Fruit fly (Drosophila melanogaster) whole organism, prepupa: ENCODE data around the gene CG9098.

Experiments used
- Blimp-1 ChIP-seq: fragments of 200-800 bp; sonication (Bioruptor generic); optimal IDR thresholded peaks from 3 replicates; lab custom pipeline; 2017; ENCODE audit warnings: missing biosample characterization, missing genetic modification characterization, mild to moderate bottlenecking, moderate library complexity, missing genetic modification reagents
- CG6854 ChIP-seq: fragments of 200-800 bp; sonication (Bioruptor generic); optimal IDR thresholded peaks from 2 replicates; lab custom pipeline; 2017; ENCODE audit warnings: missing biosample characterization, mild to moderate bottlenecking, missing genetic modification characterization
- Hr39 ChIP-seq: fragments of 200-800 bp; sonication (Bioruptor generic); optimal IDR thresholded peaks from 2 replicates; lab custom pipeline; 2016; ENCODE audit warnings: missing biosample characterization, missing genetic modification characterization
- Hr4 ChIP-seq: fragments of 200-800 bp; sonication (Bioruptor generic); optimal IDR thresholded peaks from 3 replicates; lab custom pipeline; 2016; ENCODE audit warnings: missing biosample characterization, missing genetic modification characterization
- spab ChIP-seq: fragments of 200-800 bp; sonication (Bioruptor generic); optimal IDR thresholded peaks from 2 replicates; lab custom pipeline; 2017; ENCODE audit warnings: missing biosample characterization, mild to moderate bottlenecking, missing genetic modification characterization, missing genetic modification reagents

DNA sequence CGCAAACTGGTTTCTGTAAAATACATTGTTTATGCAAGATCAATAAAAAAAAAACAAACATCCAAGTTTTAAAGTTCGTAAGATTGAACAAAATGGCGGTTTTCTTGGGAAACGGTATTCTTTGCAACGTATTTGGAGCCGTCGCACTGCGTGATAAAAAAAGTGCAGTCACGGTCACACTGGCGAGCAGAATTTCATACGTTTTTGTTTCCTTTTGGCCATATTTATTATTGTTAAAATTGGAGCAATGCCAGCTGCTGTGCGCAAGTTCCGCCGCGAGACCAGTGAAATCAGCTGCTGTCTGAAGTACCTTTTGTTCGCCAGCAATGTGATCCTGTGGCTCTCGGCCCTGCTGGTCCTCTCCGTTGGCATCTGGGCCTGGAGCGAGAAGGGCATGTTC, 12.1 kb downstream of the CG9098 start, which contains the start of gene Tsp26A:
- TF ChIP-seq CG6854 (no peak), Hr39 (GFP tag; lab: Kevin White, UChicago) (no peak), Blimp-1 (no peak), Hr4 (GFP tag; lab: Kevin White, UChicago) (no peak), spab (GFP tag; lab: Kevin White, UChicago) (no peak)
